Fruit fly (Drosophila melanogaster) whole organism, pupa: Measurements from ENCODE around the gene CG31223.

Source experiments
- CG10348 ChIP-seq: fragments of 200-800 bp; sonication (Bioruptor generic); IDR thresholded peaks from 2 replicates; pipeline ENCODE4 v1.3.6; 2022; ENCODE audit warnings: missing biosample characterization, missing genetic modification characterization
- CG12605 ChIP-seq: fragments of 200-800 bp; sonication (Bioruptor generic); IDR thresholded peaks from 2 replicates; pipeline ENCODE4 v1.3.6; 2022; ENCODE audit warnings: missing biosample characterization, missing genetic modification characterization
- CG13204 ChIP-seq: fragments of 200-800 bp; sonication (Bioruptor generic); optimal IDR thresholded peaks from 2 replicates; lab custom pipeline; 2018; ENCODE audit warnings: missing biosample characterization, mild to moderate bottlenecking, missing genetic modification characterization, moderate library complexity
- CG14655 ChIP-seq: fragments of 200-800 bp; sonication (Bioruptor generic); optimal IDR thresholded peaks from 3 replicates; lab custom pipeline; 2017; ENCODE audit warnings: mild to moderate bottlenecking, missing biosample characterization, missing genetic modification reagents, missing genetic modification characterization
- CG15710 ChIP-seq: fragments of 200-800 bp; sonication (Bioruptor generic); optimal IDR thresholded peaks from 2 replicates; lab custom pipeline; 2018; ENCODE audit warnings: missing biosample characterization, mild to moderate bottlenecking, missing genetic modification characterization, moderate library complexity
- CG17806 ChIP-seq: fragments of 200-800 bp; sonication (Bioruptor generic); optimal IDR thresholded peaks from 2 replicates; lab custom pipeline; 2018; ENCODE audit warnings: missing biosample characterization, mild to moderate bottlenecking, missing genetic modification characterization, moderate library complexity
- CG32121 ChIP-seq: fragments of 200-800 bp; sonication (Bioruptor generic); IDR thresholded peaks from 2 replicates; pipeline ENCODE4 v1.3.6; 2022; ENCODE audit warnings: missing biosample characterization, missing genetic modification characterization
- CG34367 ChIP-seq: fragments of 200-800 bp; sonication (Bioruptor generic); optimal IDR thresholded peaks from 2 replicates; lab custom pipeline; 2018; ENCODE audit warnings: missing biosample characterization, mild to moderate bottlenecking, missing genetic modification characterization
- CG4496 ChIP-seq: fragments of 200-800 bp; sonication (Bioruptor generic); IDR thresholded peaks from 3 replicates; pipeline ENCODE4 v1.3.6; 2022; ENCODE audit warnings: missing biosample characterization, missing genetic modification characterization
- CG8159 ChIP-seq: fragments of 200-800 bp; sonication (Bioruptor generic); optimal IDR thresholded peaks from 3 replicates; lab custom pipeline; 2018; ENCODE audit warnings: missing biosample characterization, mild to moderate bottlenecking, missing genetic modification characterization, moderate library complexity
- CG8301 ChIP-seq: fragments of 200-800 bp; sonication (Bioruptor generic); optimal IDR thresholded peaks from 2 replicates; lab custom pipeline; 2018; ENCODE audit warnings: missing biosample characterization, mild to moderate bottlenecking, missing genetic modification characterization
- CG9948 ChIP-seq: fragments of 200-800 bp; sonication (Bioruptor generic); optimal IDR thresholded peaks from 2 replicates; lab custom pipeline; 2018; ENCODE audit warnings: missing biosample characterization, mild to moderate bottlenecking, missing genetic modification characterization, moderate library complexity
- D1 ChIP-seq: fragments of 200-800 bp; sonication (Bioruptor generic); optimal IDR thresholded peaks from 2 replicates; lab custom pipeline; 2018; ENCODE audit warnings: missing biosample characterization, mild to moderate bottlenecking, missing genetic modification characterization, moderate library complexity
- EcR ChIP-seq: fragments of 200-800 bp; sonication (Bioruptor generic); optimal IDR thresholded peaks from 3 replicates; lab custom pipeline; 2019; ENCODE audit warnings: missing biosample characterization, missing genetic modification characterization, mild to moderate bottlenecking, moderate library complexity, missing genetic modification reagents
- Ets98B ChIP-seq: fragments of 200-800 bp; sonication (Bioruptor generic); IDR thresholded peaks from 2 replicates; pipeline ENCODE4 v1.3.6; 2022; ENCODE audit warnings: missing biosample characterization, missing genetic modification characterization
- Pif1A ChIP-seq: fragments of 200-800 bp; sonication (Bioruptor generic); optimal IDR thresholded peaks from 3 replicates; lab custom pipeline; 2016; ENCODE audit warnings: missing biosample characterization, missing genetic modification characterization
- Pif1B ChIP-seq: fragments of 200-800 bp; sonication (Bioruptor generic); optimal IDR thresholded peaks from 3 replicates; lab custom pipeline; 2016; ENCODE audit warnings: missing biosample characterization, missing genetic modification characterization
- Snoo ChIP-seq: fragments of 200-800 bp; sonication (Bioruptor generic); optimal IDR thresholded peaks from 3 replicates; lab custom pipeline; 2017; ENCODE audit warnings: missing biosample characterization, mild to moderate bottlenecking, missing genetic modification characterization, inconsistent platforms
- fd96Ca ChIP-seq: fragments of 200-800 bp; sonication (Bioruptor generic); IDR thresholded peaks from 3 replicates; pipeline ENCODE4 v1.3.6; 2022; ENCODE audit warnings: missing biosample characterization, missing genetic modification characterization
- gl ChIP-seq: fragments of 200-800 bp; sonication (Bioruptor generic); optimal IDR thresholded peaks from 2 replicates; lab custom pipeline; 2018; ENCODE audit warnings: missing biosample characterization, mild to moderate bottlenecking, missing genetic modification characterization
- rn ChIP-seq: fragments of 200-800 bp; sonication (Bioruptor generic); IDR thresholded peaks from 2 replicates; pipeline ENCODE4 v1.3.6; 2022; ENCODE audit warnings: missing biosample characterization, missing genetic modification characterization

CG31223 gene

DNA sequence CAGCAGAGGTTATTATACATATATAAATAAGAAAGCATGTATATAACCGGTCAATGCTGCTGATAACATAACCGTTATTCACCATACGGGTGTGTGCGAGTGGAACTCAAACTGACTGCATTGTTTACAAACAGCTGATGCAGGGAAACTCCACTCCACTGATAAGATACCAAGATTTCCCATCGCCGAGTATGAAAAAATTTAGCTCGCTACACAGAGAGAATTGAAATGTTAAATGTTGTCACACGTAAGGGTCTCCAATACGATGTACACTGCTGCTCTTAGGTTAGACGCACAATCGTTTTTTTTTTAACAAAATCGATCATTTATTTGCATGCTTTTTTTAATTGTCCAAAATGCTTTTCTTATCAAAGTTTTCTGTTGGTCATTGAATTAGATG, 2.7 kb downstream of the CG31223 start:
- TF ChIP-seq CG10348 (GFP tag; lab: Robert Waterston, UW) (no peak), Pif1A (GFP tag; lab: Kevin White, UChicago) (peak; percentile 5), Ets98B (GFP tag; lab: Robert Waterston, UW) (peak; percentile 33), gl (tag; lab: Kevin White, UChicago) (no peak), CG8159 (tag; lab: Kevin White, UChicago) (no peak), rn (no peak), CG32121 (GFP tag; lab: Robert Waterston, UW) (no peak), CG13204 (GFP tag; lab: Kevin White, UChicago) (no peak), CG14655 (peak; percentile 5), CG9948 (tag; lab: Kevin White, UChicago) (peak; percentile 3), CG15710 (peak; percentile 10), CG17806 (tag; lab: Kevin White, UChicago) (no peak), CG12605 (GFP tag; lab: Robert Waterston, UW) (no peak), D1 (no peak), EcR (GFP tag; lab: Kevin White, UChicago) (no peak), fd96Ca (GFP tag; lab: Robert Waterston, UW) (peak; percentile 21; the same call in 1 of the 3 replicates), CG34367 (tag; lab: Kevin White, UChicago) (no peak), CG8301 (tag; lab: Kevin White, UChicago) (peak; percentile 12), Pif1B (GFP tag; lab: Kevin White, UChicago) (no peak), CG4496 (GFP tag; lab: Robert Waterston, UW) (peak; percentile 63; the same call in 1 of the 3 replicates), Snoo (no peak)

DNA sequence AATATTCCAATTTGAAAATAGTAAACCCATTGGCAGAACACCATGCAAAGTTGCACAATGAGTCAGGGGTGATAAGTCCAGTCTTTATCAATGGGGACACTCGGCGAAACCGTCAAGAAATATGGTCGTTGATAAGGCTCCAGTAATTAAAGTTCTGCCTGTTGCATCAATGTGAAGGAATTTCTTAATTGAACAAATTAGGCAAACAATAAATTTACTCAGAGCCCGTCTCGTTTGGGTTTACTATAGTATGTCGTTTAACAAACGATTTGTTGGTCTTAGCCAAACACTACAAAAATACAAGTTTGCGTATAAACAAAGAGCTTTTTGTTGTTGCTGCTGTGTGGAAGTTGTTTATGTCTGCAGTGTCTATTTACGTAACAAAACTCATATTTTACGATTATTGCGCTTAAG, 3.9 kb downstream of the CG31223 start:
- no peak for TF ChIP-seq gl (tag; lab: Kevin White, UChicago)

DNA sequence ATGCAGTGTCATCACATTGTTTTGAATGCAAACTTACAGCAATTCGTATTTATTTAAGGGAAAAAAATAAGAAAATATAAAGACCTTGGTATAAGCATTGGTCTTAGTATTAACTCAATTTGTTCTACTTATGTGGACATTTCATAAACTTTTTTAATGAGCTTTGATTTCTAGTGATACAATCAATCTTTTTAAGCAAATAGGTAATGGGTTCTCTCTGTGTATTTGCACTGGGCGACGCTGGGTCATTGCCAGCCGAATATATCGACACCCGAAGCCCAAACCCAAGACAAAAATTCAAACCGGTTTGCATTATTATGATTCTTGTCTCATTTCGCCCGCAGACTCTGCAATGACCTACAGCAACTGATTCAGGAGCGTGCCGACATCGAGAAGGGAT, 4.6 kb downstream of the CG31223 start:
- TF ChIP-seq Ets98B (GFP tag; lab: Robert Waterston, UW) (no peak), CG8301 (tag; lab: Kevin White, UChicago) (no peak), gl (tag; lab: Kevin White, UChicago) (no peak), CG15710 (no peak), CG13204 (GFP tag; lab: Kevin White, UChicago) (no peak), CG9948 (tag; lab: Kevin White, UChicago) (no peak), Snoo (peak; percentile 6), D1 (no peak), CG10348 (GFP tag; lab: Robert Waterston, UW) (no peak), CG12605 (GFP tag; lab: Robert Waterston, UW) (no peak), rn (no peak), CG17806 (tag; lab: Kevin White, UChicago) (no peak), fd96Ca (GFP tag; lab: Robert Waterston, UW) (no peak), CG8159 (tag; lab: Kevin White, UChicago) (no peak), Pif1B (GFP tag; lab: Kevin White, UChicago) (peak; percentile 18), Pif1A (GFP tag; lab: Kevin White, UChicago) (no peak), EcR (GFP tag; lab: Kevin White, UChicago) (peak; percentile 36)

DNA sequence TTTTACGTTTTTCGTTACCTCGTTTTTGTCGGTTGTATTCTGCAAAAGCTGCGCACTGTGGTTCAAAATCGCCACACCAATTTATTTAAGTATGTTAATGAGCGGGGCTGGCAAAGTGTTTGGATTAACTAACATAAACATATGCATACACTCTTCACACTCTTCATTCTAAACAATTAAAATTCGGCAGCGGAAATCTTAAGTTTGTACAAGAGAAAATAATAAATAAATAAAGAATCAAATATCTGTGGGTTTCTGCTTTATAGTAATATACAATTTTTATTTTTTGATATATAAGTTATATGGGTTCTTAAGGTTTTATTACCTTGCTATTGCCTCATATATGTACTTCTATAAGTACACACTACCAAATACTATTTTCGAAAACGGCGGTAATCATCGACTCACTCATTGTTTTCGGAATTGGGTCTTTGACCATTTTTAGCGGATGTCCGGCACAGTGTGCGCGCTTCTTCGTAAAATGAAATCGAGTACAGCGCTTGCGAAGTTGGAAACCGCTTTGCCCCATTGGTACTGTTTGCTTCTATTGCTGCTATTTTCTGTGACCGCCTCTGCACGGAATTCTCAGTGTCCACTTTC, 5.4 kb downstream of the CG31223 start:
- no peak for TF ChIP-seq rn
- TF ChIP-seq Pif1B (GFP tag; lab: Kevin White, UChicago): peak; percentile 8
- peak; percentile 0 for TF ChIP-seq CG17806 (tag; lab: Kevin White, UChicago)
- TF ChIP-seq CG9948 (tag; lab: Kevin White, UChicago): no peak
- TF ChIP-seq D1: no peak
- no peak for TF ChIP-seq CG8159 (tag; lab: Kevin White, UChicago)
- TF ChIP-seq CG4496 (GFP tag; lab: Robert Waterston, UW): 0 out of 3 replicates have a peak, but pooled peaks have one; percentile 23
- peak; percentile 72 for TF ChIP-seq CG14655
- TF ChIP-seq CG15710: peak; percentile 6
- no peak for TF ChIP-seq Snoo
- peak; percentile 49 for TF ChIP-seq CG8301 (tag; lab: Kevin White, UChicago)
- TF ChIP-seq gl (tag; lab: Kevin White, UChicago): no peak
- peak; percentile 17 for TF ChIP-seq Pif1A (GFP tag; lab: Kevin White, UChicago)
- TF ChIP-seq, all 21 proteins: peak for 7

DNA sequence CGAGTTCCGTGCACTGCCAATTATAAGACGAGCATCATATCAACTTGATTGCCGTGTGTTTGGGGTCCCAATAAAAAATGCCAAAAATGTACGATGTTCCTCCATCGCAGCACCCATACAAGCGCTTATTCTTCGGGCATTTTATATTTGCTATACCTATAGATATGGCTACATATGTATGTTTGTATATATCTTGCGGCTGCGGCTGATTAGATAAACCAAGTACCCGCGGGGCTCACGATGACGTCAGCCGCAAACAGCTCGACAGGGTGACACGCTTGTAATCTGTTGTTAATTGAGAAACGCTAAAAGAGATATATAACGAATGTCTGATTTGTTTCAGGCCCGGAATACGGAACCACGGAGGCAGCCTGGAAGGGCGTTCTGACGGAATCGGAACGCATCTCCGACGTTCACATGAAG, 6.3 kb downstream of the CG31223 start:
- TF ChIP-seq Pif1B (GFP tag; lab: Kevin White, UChicago): no peak
- no peak for TF ChIP-seq CG12605 (GFP tag; lab: Robert Waterston, UW)
- TF ChIP-seq CG34367 (tag; lab: Kevin White, UChicago): no peak
- no peak for TF ChIP-seq CG10348 (GFP tag; lab: Robert Waterston, UW)
- TF ChIP-seq CG15710: no peak
- no peak for TF ChIP-seq CG14655
- no peak for TF ChIP-seq rn
- TF ChIP-seq CG8159 (tag; lab: Kevin White, UChicago): no peak
- no peak for TF ChIP-seq Pif1A (GFP tag; lab: Kevin White, UChicago)
- no peak for TF ChIP-seq D1
- no peak for TF ChIP-seq CG4496 (GFP tag; lab: Robert Waterston, UW)
- TF ChIP-seq Snoo: no peak
- no peak for TF ChIP-seq CG8301 (tag; lab: Kevin White, UChicago)
- no peak for TF ChIP-seq fd96Ca (GFP tag; lab: Robert Waterston, UW)
- no peak for TF ChIP-seq CG9948 (tag; lab: Kevin White, UChicago)
- TF ChIP-seq EcR (GFP tag; lab: Kevin White, UChicago): no peak
- no peak for TF ChIP-seq CG17806 (tag; lab: Kevin White, UChicago)
- TF ChIP-seq Ets98B (GFP tag; lab: Robert Waterston, UW): no peak
- TF ChIP-seq, all 21 proteins: peak for 0
